Fruit fly (Drosophila melanogaster) whole organism, pupa: ENCODE data around the gene mew.
A peak's percentile ranks its signal among the peaks of the same experiment; 100 is the strongest.

Experiments used
- CG10348 ChIP-seq: fragments of 200-800 bp; sonication (Bioruptor generic); IDR thresholded peaks from 2 replicates; pipeline ENCODE4 v1.3.6; 2022; ENCODE audit warnings: missing biosample characterization, missing genetic modification characterization
- CG12605 ChIP-seq: fragments of 200-800 bp; sonication (Bioruptor generic); IDR thresholded peaks from 2 replicates; pipeline ENCODE4 v1.3.6; 2022; ENCODE audit warnings: missing biosample characterization, missing genetic modification characterization
- CG13204 ChIP-seq: fragments of 200-800 bp; sonication (Bioruptor generic); optimal IDR thresholded peaks from 2 replicates; lab custom pipeline; 2018; ENCODE audit warnings: missing biosample characterization, mild to moderate bottlenecking, missing genetic modification characterization, moderate library complexity
- CG14655 ChIP-seq: fragments of 200-800 bp; sonication (Bioruptor generic); optimal IDR thresholded peaks from 3 replicates; lab custom pipeline; 2017; ENCODE audit warnings: mild to moderate bottlenecking, missing biosample characterization, missing genetic modification reagents, missing genetic modification characterization
- CG15710 ChIP-seq: fragments of 200-800 bp; sonication (Bioruptor generic); optimal IDR thresholded peaks from 2 replicates; lab custom pipeline; 2018; ENCODE audit warnings: missing biosample characterization, mild to moderate bottlenecking, missing genetic modification characterization, moderate library complexity
- CG17806 ChIP-seq: fragments of 200-800 bp; sonication (Bioruptor generic); optimal IDR thresholded peaks from 2 replicates; lab custom pipeline; 2018; ENCODE audit warnings: missing biosample characterization, mild to moderate bottlenecking, missing genetic modification characterization, moderate library complexity
- CG32121 ChIP-seq: fragments of 200-800 bp; sonication (Bioruptor generic); IDR thresholded peaks from 2 replicates; pipeline ENCODE4 v1.3.6; 2022; ENCODE audit warnings: missing biosample characterization, missing genetic modification characterization
- CG34367 ChIP-seq: fragments of 200-800 bp; sonication (Bioruptor generic); optimal IDR thresholded peaks from 2 replicates; lab custom pipeline; 2018; ENCODE audit warnings: missing biosample characterization, mild to moderate bottlenecking, missing genetic modification characterization
- CG4496 ChIP-seq: fragments of 200-800 bp; sonication (Bioruptor generic); IDR thresholded peaks from 3 replicates; pipeline ENCODE4 v1.3.6; 2022; ENCODE audit warnings: missing biosample characterization, missing genetic modification characterization
- CG8159 ChIP-seq: fragments of 200-800 bp; sonication (Bioruptor generic); optimal IDR thresholded peaks from 3 replicates; lab custom pipeline; 2018; ENCODE audit warnings: missing biosample characterization, mild to moderate bottlenecking, missing genetic modification characterization, moderate library complexity
- CG8301 ChIP-seq: fragments of 200-800 bp; sonication (Bioruptor generic); optimal IDR thresholded peaks from 2 replicates; lab custom pipeline; 2018; ENCODE audit warnings: missing biosample characterization, mild to moderate bottlenecking, missing genetic modification characterization
- CG9948 ChIP-seq: fragments of 200-800 bp; sonication (Bioruptor generic); optimal IDR thresholded peaks from 2 replicates; lab custom pipeline; 2018; ENCODE audit warnings: missing biosample characterization, mild to moderate bottlenecking, missing genetic modification characterization, moderate library complexity
- D1 ChIP-seq: fragments of 200-800 bp; sonication (Bioruptor generic); optimal IDR thresholded peaks from 2 replicates; lab custom pipeline; 2018; ENCODE audit warnings: missing biosample characterization, mild to moderate bottlenecking, missing genetic modification characterization, moderate library complexity
- EcR ChIP-seq: fragments of 200-800 bp; sonication (Bioruptor generic); optimal IDR thresholded peaks from 3 replicates; lab custom pipeline; 2019; ENCODE audit warnings: missing biosample characterization, missing genetic modification characterization, mild to moderate bottlenecking, moderate library complexity, missing genetic modification reagents
- Ets98B ChIP-seq: fragments of 200-800 bp; sonication (Bioruptor generic); IDR thresholded peaks from 2 replicates; pipeline ENCODE4 v1.3.6; 2022; ENCODE audit warnings: missing biosample characterization, missing genetic modification characterization
- Pif1A ChIP-seq: fragments of 200-800 bp; sonication (Bioruptor generic); optimal IDR thresholded peaks from 3 replicates; lab custom pipeline; 2016; ENCODE audit warnings: missing biosample characterization, missing genetic modification characterization
- Pif1B ChIP-seq: fragments of 200-800 bp; sonication (Bioruptor generic); optimal IDR thresholded peaks from 3 replicates; lab custom pipeline; 2016; ENCODE audit warnings: missing biosample characterization, missing genetic modification characterization
- Snoo ChIP-seq: fragments of 200-800 bp; sonication (Bioruptor generic); optimal IDR thresholded peaks from 3 replicates; lab custom pipeline; 2017; ENCODE audit warnings: missing biosample characterization, mild to moderate bottlenecking, missing genetic modification characterization, inconsistent platforms
- fd96Ca ChIP-seq: fragments of 200-800 bp; sonication (Bioruptor generic); IDR thresholded peaks from 3 replicates; pipeline ENCODE4 v1.3.6; 2022; ENCODE audit warnings: missing biosample characterization, missing genetic modification characterization
- gl ChIP-seq: fragments of 200-800 bp; sonication (Bioruptor generic); optimal IDR thresholded peaks from 2 replicates; lab custom pipeline; 2018; ENCODE audit warnings: missing biosample characterization, mild to moderate bottlenecking, missing genetic modification characterization
- rn ChIP-seq: fragments of 200-800 bp; sonication (Bioruptor generic); IDR thresholded peaks from 2 replicates; pipeline ENCODE4 v1.3.6; 2022; ENCODE audit warnings: missing biosample characterization, missing genetic modification characterization

The mew gene

DNA sequence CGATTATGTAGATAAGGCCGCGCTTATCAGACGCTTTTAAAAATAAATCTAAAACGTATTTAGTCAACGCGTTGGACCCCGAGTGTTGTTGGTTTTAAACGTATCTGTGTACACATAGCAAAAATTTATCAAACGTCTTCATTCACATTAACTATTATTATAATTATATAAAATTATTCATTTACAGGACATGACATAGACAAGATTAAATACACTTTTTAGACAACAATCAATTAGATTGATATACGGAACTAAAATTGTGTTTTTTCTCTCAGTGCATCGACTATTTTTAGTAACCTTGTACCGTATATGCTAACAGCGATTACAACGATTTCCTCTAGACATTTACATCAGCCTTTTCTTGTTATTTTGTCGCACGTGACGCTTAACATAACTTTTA, 18.4 kb upstream of the mew start:
- TF ChIP-seq CG10348, result no peak
- no peak for TF ChIP-seq rn
- TF ChIP-seq CG12605 (GFP tag; lab: Robert Waterston, UW), result peak; percentile 39; the same call in 1 of the 2 replicates
- peak; percentile 59 for TF ChIP-seq CG9948 (tag; lab: Kevin White, UChicago)
- TF ChIP-seq EcR, result no peak
- peak; percentile 29 for TF ChIP-seq Pif1B
- TF ChIP-seq CG8301 (tag; lab: Kevin White, UChicago), result peak; percentile 34
- peak; percentile 18; the same call in 1 of the 2 replicates for TF ChIP-seq Ets98B (GFP tag; lab: Robert Waterston, UW)
- peak; percentile 56 for TF ChIP-seq CG14655 (GFP tag; lab: Kevin White, UChicago)
- 0 out of 3 replicates have a peak, but pooled peaks have one; percentile 47 for TF ChIP-seq CG4496
- TF ChIP-seq Pif1A (GFP tag; lab: Kevin White, UChicago), result no peak
- TF ChIP-seq CG17806 (tag; lab: Kevin White, UChicago), result peak; percentile 51
- peak; percentile 54 for TF ChIP-seq CG15710 (tag; lab: Kevin White, UChicago)
- peak; percentile 33 for TF ChIP-seq Snoo (tag; lab: Kevin White, UChicago)
- peak; percentile 68 for TF ChIP-seq CG8159 (tag; lab: Kevin White, UChicago)
- TF ChIP-seq gl (tag; lab: Kevin White, UChicago), result peak; percentile 30
- TF ChIP-seq CG13204 (GFP tag; lab: Kevin White, UChicago), result no peak
- TF ChIP-seq CG32121 (GFP tag; lab: Robert Waterston, UW), result peak; percentile 43
- TF ChIP-seq D1, result no peak
- peak; percentile 18 for TF ChIP-seq CG34367 (tag; lab: Kevin White, UChicago)
- no peak for TF ChIP-seq fd96Ca (GFP tag; lab: Robert Waterston, UW)

DNA sequence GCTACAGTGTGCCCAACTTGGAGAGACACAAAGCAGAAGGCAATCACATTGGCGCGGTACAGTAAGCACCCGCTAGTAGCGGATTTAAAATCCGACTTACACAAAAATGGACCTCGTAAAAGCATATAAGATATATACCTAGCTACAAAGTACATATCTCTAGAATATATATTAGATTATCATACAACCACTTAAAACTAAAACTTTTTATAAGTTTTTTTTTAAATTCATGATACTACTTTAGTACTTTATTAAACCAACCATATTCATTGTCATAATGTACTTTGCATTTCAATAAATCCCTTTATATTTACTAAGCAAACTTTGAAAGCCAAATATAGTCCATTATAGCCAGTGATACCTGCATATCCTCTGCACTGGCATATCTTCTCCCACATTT, 16.8 kb upstream of the mew start:
- peak; percentile 64 for TF ChIP-seq CG14655 (GFP tag; lab: Kevin White, UChicago)
- TF ChIP-seq D1, result no peak
- TF ChIP-seq Snoo (tag; lab: Kevin White, UChicago), result peak; percentile 69
- no peak for TF ChIP-seq CG12605 (GFP tag; lab: Robert Waterston, UW)
- TF ChIP-seq CG15710 (tag; lab: Kevin White, UChicago), result peak; percentile 78
- TF ChIP-seq CG13204 (GFP tag; lab: Kevin White, UChicago), result peak; percentile 55
- peak; percentile 75 for TF ChIP-seq CG9948 (tag; lab: Kevin White, UChicago)
- TF ChIP-seq Pif1A (GFP tag; lab: Kevin White, UChicago), result no peak
- TF ChIP-seq EcR, result no peak
- TF ChIP-seq CG8301 (tag; lab: Kevin White, UChicago), result peak; percentile 61
- peak; percentile 69 for TF ChIP-seq CG17806 (tag; lab: Kevin White, UChicago)
- TF ChIP-seq CG34367 (tag; lab: Kevin White, UChicago), result peak; percentile 48
- no peak for TF ChIP-seq CG10348
- TF ChIP-seq Pif1B, result peak; percentile 1
- peak; percentile 83 for TF ChIP-seq CG8159 (tag; lab: Kevin White, UChicago)
- TF ChIP-seq rn, result no peak
- TF ChIP-seq gl (tag; lab: Kevin White, UChicago), result no peak

DNA sequence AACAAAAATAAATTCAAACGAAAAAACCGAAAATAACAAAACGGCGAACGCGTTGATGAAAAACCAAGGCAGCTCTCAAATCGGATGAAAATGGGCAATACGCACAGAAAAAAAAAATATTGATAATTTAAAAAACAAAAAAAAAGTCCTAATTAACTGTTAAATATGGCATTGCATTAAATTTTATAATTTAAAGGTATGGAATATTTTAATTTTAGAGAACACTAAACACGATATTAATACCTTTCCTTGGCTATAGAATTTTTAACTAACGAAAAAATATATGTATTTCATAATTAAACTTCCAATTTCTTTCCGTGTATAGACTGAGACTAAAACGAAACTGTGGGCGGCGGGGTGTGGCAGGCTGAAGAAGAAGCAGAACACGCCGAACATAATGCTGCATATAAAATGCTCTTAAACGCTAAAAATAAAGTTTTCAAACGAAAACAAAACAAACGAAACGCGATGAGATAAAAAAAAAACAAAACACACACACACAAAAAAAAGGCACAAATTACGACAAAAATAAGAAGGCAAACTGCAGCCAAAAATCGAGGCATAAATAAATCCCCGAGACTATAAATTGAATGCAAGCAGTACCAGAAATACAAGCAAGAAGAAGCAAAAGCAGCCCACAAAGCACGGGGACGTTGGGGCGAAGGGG, 16.3 kb upstream of the mew start:
- TF ChIP-seq CG8301 (tag; lab: Kevin White, UChicago), result peak; percentile 63
- peak; percentile 69; the same call in 2 of the 3 replicates for TF ChIP-seq fd96Ca (GFP tag; lab: Robert Waterston, UW)
- peak; percentile 16 for TF ChIP-seq CG9948 (tag; lab: Kevin White, UChicago)
- no peak for TF ChIP-seq CG34367 (tag; lab: Kevin White, UChicago)
- no peak for TF ChIP-seq CG15710 (tag; lab: Kevin White, UChicago)
- no peak; the same call in 1 of the 2 replicates for TF ChIP-seq Ets98B (GFP tag; lab: Robert Waterston, UW)
- peak; percentile 48; the same call in 1 of the 2 replicates for TF ChIP-seq CG32121 (GFP tag; lab: Robert Waterston, UW)
- TF ChIP-seq CG12605 (GFP tag; lab: Robert Waterston, UW), result peak; percentile 63
- peak; percentile 79 for TF ChIP-seq CG4496
- peak; percentile 48 for TF ChIP-seq CG8159 (tag; lab: Kevin White, UChicago)
- no peak for TF ChIP-seq D1
- peak; percentile 67 for TF ChIP-seq CG14655 (GFP tag; lab: Kevin White, UChicago)
- TF ChIP-seq Snoo (tag; lab: Kevin White, UChicago), result no peak
- peak; percentile 19 for TF ChIP-seq Pif1A (GFP tag; lab: Kevin White, UChicago)
- TF ChIP-seq EcR, result no peak
- TF ChIP-seq CG17806 (tag; lab: Kevin White, UChicago), result peak; percentile 26
- TF ChIP-seq, all 21 proteins: peak for 10

DNA sequence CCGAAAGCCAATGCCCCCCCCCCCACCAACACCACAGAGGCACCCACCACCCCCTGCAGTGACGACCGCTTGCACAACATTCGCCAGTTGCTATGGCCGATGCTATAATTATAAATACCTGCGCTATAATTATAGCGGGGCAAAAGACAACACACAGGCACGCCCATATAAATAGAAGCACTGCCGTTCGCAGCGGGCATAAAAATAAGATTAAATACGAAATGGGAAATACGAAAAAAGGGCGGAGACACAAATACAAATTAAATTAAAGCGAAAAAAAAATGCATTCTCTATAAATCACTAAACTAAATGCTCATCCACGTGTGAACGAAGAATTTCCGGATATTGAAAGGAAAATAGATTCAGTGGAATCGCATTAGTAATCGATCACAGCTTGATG, 15.1 kb upstream of the mew start:
- no peak for TF ChIP-seq gl (tag; lab: Kevin White, UChicago)
- TF ChIP-seq CG13204 (GFP tag; lab: Kevin White, UChicago), result no peak
- TF ChIP-seq rn, result no peak
- TF ChIP-seq CG8159 (tag; lab: Kevin White, UChicago), result no peak
- no peak for TF ChIP-seq Pif1B
- TF ChIP-seq CG34367 (tag; lab: Kevin White, UChicago), result no peak
- peak; percentile 15 for TF ChIP-seq Pif1A (GFP tag; lab: Kevin White, UChicago)
- no peak for TF ChIP-seq EcR
- no peak for TF ChIP-seq CG12605 (GFP tag; lab: Robert Waterston, UW)
- no peak for TF ChIP-seq CG8301 (tag; lab: Kevin White, UChicago)
- peak; percentile 6 for TF ChIP-seq CG14655 (GFP tag; lab: Kevin White, UChicago)
- 0 out of 2 replicates have a peak, but pooled peaks have one; percentile 10 for TF ChIP-seq CG32121 (GFP tag; lab: Robert Waterston, UW)
- TF ChIP-seq CG4496, result peak; percentile 68; the same call in 1 of the 3 replicates
- TF ChIP-seq Ets98B (GFP tag; lab: Robert Waterston, UW), result peak; percentile 63
- no peak for TF ChIP-seq CG15710 (tag; lab: Kevin White, UChicago)
- TF ChIP-seq D1, result no peak
- no peak for TF ChIP-seq Snoo (tag; lab: Kevin White, UChicago)
- TF ChIP-seq CG17806 (tag; lab: Kevin White, UChicago), result no peak
- TF ChIP-seq fd96Ca (GFP tag; lab: Robert Waterston, UW), result peak; percentile 37; the same call in 1 of the 3 replicates
